Fruit fly (Drosophila melanogaster) whole organism, wandering third instar larva: ENCODE results near the gene CG12746.

Source experiments
- Hnf4 ChIP-seq: fragments of 200-800 bp; sonication (Bioruptor generic); optimal IDR thresholded peaks from 2 replicates; lab custom pipeline; 2016; ENCODE audit warnings: missing biosample characterization, mild to moderate bottlenecking, missing genetic modification characterization
- Hr78 ChIP-seq: fragments of >200 bp; optimal IDR thresholded peaks from 2 replicates; lab custom pipeline; 2017; ENCODE audit warnings: missing biosample characterization, missing genetic modification characterization
- Sp1 ChIP-seq: fragments of 200-800 bp; sonication (Bioruptor generic); optimal IDR thresholded peaks from 3 replicates; lab custom pipeline; 2019; ENCODE audit warnings: missing biosample characterization, mild to moderate bottlenecking, missing genetic modification characterization, moderate library complexity
- h ChIP-seq: fragments of 200-800 bp; sonication (Bioruptor generic); optimal IDR thresholded peaks from 3 replicates; lab custom pipeline; 2016; ENCODE audit warnings: missing biosample characterization, mild to moderate bottlenecking, missing genetic modification characterization
- psq ChIP-seq: fragments of 200-800 bp; sonication (Bioruptor generic); optimal IDR thresholded peaks from 3 replicates; lab custom pipeline; 2017; ENCODE audit warnings: missing biosample characterization, mild to moderate bottlenecking, missing genetic modification characterization, moderate library complexity

DNA sequence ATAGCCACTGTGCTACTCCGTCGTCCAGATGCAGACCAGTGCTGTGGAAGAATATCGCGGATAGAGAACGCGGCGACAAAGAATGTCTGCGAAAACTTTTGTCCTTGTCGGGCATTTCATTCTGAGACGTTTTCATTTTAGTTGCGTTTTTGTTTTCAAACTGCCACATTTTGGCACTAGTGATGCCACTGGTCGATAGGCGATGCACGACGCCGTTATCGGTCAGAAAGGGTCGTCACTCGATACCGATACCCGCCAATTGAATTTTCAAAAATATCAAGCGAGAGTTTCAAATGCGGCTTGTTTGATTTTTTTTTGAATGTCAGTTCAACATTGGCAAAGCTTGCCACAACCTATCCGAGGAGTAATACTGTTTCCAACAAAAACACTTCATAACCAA lies 14.2 kb upstream of the CG12746 start:
- TF ChIP-seq psq (GFP tag; lab: Kevin White, UChicago) (no peak), Hnf4 (no peak), Sp1 (GFP tag; lab: Kevin White, UChicago) (no peak), h (GFP tag; lab: Kevin White, UChicago) (no peak), Hr78 (GFP tag; lab: Kevin White, UChicago) (no peak)
